Fruit fly (Drosophila melanogaster) whole organism, embryonic: ENCODE results near the gene Mkk4.

Source experiments
- Asciz ChIP-seq: fragments of 200-800 bp; sonication (Bioruptor generic); optimal IDR thresholded peaks from 2 replicates; lab custom pipeline; 2017; ENCODE audit warnings: missing biosample characterization, mild to moderate bottlenecking, missing genetic modification characterization, missing genetic modification reagents
- Atf3 ChIP-seq: fragments of 200-800 bp; sonication (Bioruptor generic); optimal IDR thresholded peaks from 3 replicates; lab custom pipeline; 2016; ENCODE audit warnings: missing biosample characterization, missing genetic modification characterization
- CG11695 ChIP-seq: fragments of 200-800 bp; sonication (Bioruptor generic); IDR thresholded peaks from 3 replicates; pipeline ENCODE4 v1.3.6; 2022; ENCODE audit warnings: missing biosample characterization, missing genetic modification characterization
- CG12071 ChIP-seq: fragments of 200-800 bp; sonication (Bioruptor generic); optimal IDR thresholded peaks from 3 replicates; lab custom pipeline; 2018; ENCODE audit warnings: missing biosample characterization, mild to moderate bottlenecking, missing genetic modification characterization
- CG12299 ChIP-seq: fragments of 200-800 bp; sonication (Bioruptor generic); optimal IDR thresholded peaks from 2 replicates; lab custom pipeline; 2018; ENCODE audit warnings: missing biosample characterization, mild to moderate bottlenecking, missing genetic modification characterization
- CG12659 ChIP-seq: fragments of 200-800 bp; sonication (Bioruptor generic); optimal IDR thresholded peaks from 3 replicates; lab custom pipeline; 2017; ENCODE audit warnings: mild to moderate bottlenecking, missing biosample characterization, missing genetic modification reagents, missing genetic modification characterization
- CG12769 ChIP-seq: fragments of 200-800 bp; sonication (Bioruptor generic); optimal IDR thresholded peaks from 2 replicates; lab custom pipeline; 2019; ENCODE audit warnings: missing biosample characterization, mild to moderate bottlenecking, missing genetic modification characterization, moderate library complexity
- CG13775 ChIP-seq: fragments of 200-800 bp; sonication (Bioruptor generic); optimal IDR thresholded peaks from 3 replicates; lab custom pipeline; 2017; ENCODE audit warnings: missing biosample characterization, mild to moderate bottlenecking, missing genetic modification characterization
- CG14050 ChIP-seq: fragments of 200-800 bp; sonication (Bioruptor generic); IDR thresholded peaks from 3 replicates; pipeline ENCODE4 v1.3.6; 2022; ENCODE audit warnings: missing biosample characterization, missing genetic modification characterization
- CG1792 ChIP-seq: fragments of 200-800 bp; sonication (Bioruptor generic); optimal IDR thresholded peaks from 2 replicates; lab custom pipeline; 2016; ENCODE audit warnings: missing biosample characterization, missing genetic modification characterization
- CG18476 ChIP-seq: fragments of 200-800 bp; sonication (Bioruptor generic); optimal IDR thresholded peaks from 2 replicates; lab custom pipeline; 2016; ENCODE audit warnings: missing biosample characterization, mild to moderate bottlenecking, missing genetic modification characterization
- CG31388 ChIP-seq: fragments of 200-800 bp; sonication (Bioruptor generic); optimal IDR thresholded peaks from 2 replicates; lab custom pipeline; 2016; ENCODE audit warnings: missing biosample characterization, missing genetic modification characterization
- CG43689 ChIP-seq: fragments of 200-800 bp; sonication (Bioruptor generic); IDR thresholded peaks from 2 replicates; pipeline ENCODE4 v1.3.6; 2022; ENCODE audit warnings: missing biosample characterization, missing genetic modification characterization
- CG4707 ChIP-seq: fragments of 200-800 bp; sonication (Bioruptor generic); optimal IDR thresholded peaks from 2 replicates; lab custom pipeline; 2018; ENCODE audit warnings: missing biosample characterization, mild to moderate bottlenecking, missing genetic modification characterization, moderate library complexity
- CG4730 ChIP-seq: fragments of 200-800 bp; sonication (Bioruptor generic); IDR thresholded peaks from 2 replicates; pipeline ENCODE4 v1.3.6; 2022; ENCODE audit warnings: missing biosample characterization, missing genetic modification characterization
- CG8944 ChIP-seq: fragments of 200-800 bp; sonication (Bioruptor generic); optimal IDR thresholded peaks from 3 replicates; lab custom pipeline; 2016; ENCODE audit warnings: missing biosample characterization, missing genetic modification characterization
- CG9876 ChIP-seq: fragments of 200-800 bp; sonication (Bioruptor generic); optimal IDR thresholded peaks from 2 replicates; lab custom pipeline; 2016; ENCODE audit warnings: missing biosample characterization, missing genetic modification characterization
- D19A ChIP-seq: fragments of 200-800 bp; optimal IDR thresholded peaks from 3 replicates; lab custom pipeline; 2019; ENCODE audit warnings: missing biosample characterization, mild to moderate bottlenecking, missing genetic modification characterization, moderate library complexity
- Dfd ChIP-seq, 2 experiments: fragments of >200 bp; optimal IDR thresholded peaks; 2 replicates each; lab custom pipeline; 2017; ENCODE audit warnings: missing biosample characterization in 2 of 2, missing genetic modification characterization in 2 of 2
- Doc3 ChIP-seq: fragments of 200-800 bp; sonication (Bioruptor generic); IDR thresholded peaks from 3 replicates; pipeline ENCODE4 v1.3.6; 2022; ENCODE audit warnings: missing biosample characterization, missing genetic modification characterization; ENCODE audit not compliant: partially characterized antibody
- Fer2 ChIP-seq: fragments of 200-800 bp; sonication (Bioruptor generic); optimal IDR thresholded peaks from 2 replicates; lab custom pipeline; 2018; ENCODE audit warnings: missing biosample characterization, mild to moderate bottlenecking, missing genetic modification characterization, moderate library complexity
- Gsc ChIP-seq: fragments of 200-800 bp; sonication (Bioruptor generic); IDR thresholded peaks from 2 replicates; pipeline ENCODE4 v1.3.6; 2022; ENCODE audit warnings: missing biosample characterization, missing genetic modification characterization
- HLH54F ChIP-seq: fragments of 200-800 bp; sonication (Bioruptor generic); optimal IDR thresholded peaks from 3 replicates; lab custom pipeline; 2016; ENCODE audit warnings: missing biosample characterization, missing genetic modification characterization
- Hand ChIP-seq: fragments of 200-800 bp; sonication (Bioruptor generic); optimal IDR thresholded peaks from 2 replicates; lab custom pipeline; 2017; ENCODE audit warnings: mild to moderate bottlenecking, missing biosample characterization, missing genetic modification reagents, missing genetic modification characterization
- MBD-R2 ChIP-seq: fragments of 200-800 bp; sonication (Bioruptor generic); IDR thresholded peaks from 2 replicates; pipeline ENCODE4 v1.3.6; 2022; ENCODE audit warnings: missing biosample characterization, missing genetic modification characterization
- NC2β ChIP-seq: fragments of 200-800 bp; sonication (Bioruptor generic); optimal IDR thresholded peaks from 2 replicates; lab custom pipeline; 2016; ENCODE audit warnings: missing biosample characterization, missing genetic modification characterization
- Nf-YA ChIP-seq: fragments of 200-800 bp; sonication (Bioruptor generic); IDR thresholded peaks from 2 replicates; pipeline ENCODE4 v1.3.6; 2022; ENCODE audit warnings: missing biosample characterization, missing genetic modification characterization
- Oli ChIP-seq: fragments of 200-800 bp; sonication (Bioruptor generic); optimal IDR thresholded peaks from 2 replicates; lab custom pipeline; 2018; ENCODE audit warnings: missing biosample characterization, mild to moderate bottlenecking, missing genetic modification characterization, moderate library complexity
- Side ChIP-seq: fragments of 200-800 bp; sonication (Bioruptor generic); optimal IDR thresholded peaks from 2 replicates; lab custom pipeline; 2016; ENCODE audit warnings: missing biosample characterization, missing genetic modification characterization
- ac ChIP-seq: fragments of 200-800 bp; sonication (Bioruptor generic); optimal IDR thresholded peaks from 3 replicates; lab custom pipeline; 2017; ENCODE audit warnings: missing biosample characterization, mild to moderate bottlenecking, missing genetic modification characterization
- ato ChIP-seq: fragments of 200-800 bp; sonication (Bioruptor generic); IDR thresholded peaks from 2 replicates; pipeline ENCODE4 v1.3.6; 2022; ENCODE audit warnings: missing biosample characterization, missing genetic modification characterization; ENCODE audit not compliant: partially characterized antibody
- bsh ChIP-seq, 2 experiments: fragments of 200-800 bp; sonication (Bioruptor generic); optimal IDR thresholded peaks; 2 replicates each; lab custom pipeline; 2017 to 2018; ENCODE audit warnings: mild to moderate bottlenecking in 2 of 2, missing biosample characterization in 2 of 2, missing genetic modification characterization in 2 of 2, moderate library complexity in 1 of 2
- cad ChIP-seq: fragments of >200 bp; optimal IDR thresholded peaks from 2 replicates; lab custom pipeline; 2017; ENCODE audit warnings: missing biosample characterization, missing genetic modification characterization
- cas ChIP-seq: fragments of 200-800 bp; sonication (Bioruptor generic); IDR thresholded peaks from 2 replicates; pipeline ENCODE4 v1.3.6; 2022; ENCODE audit warnings: missing biosample characterization, missing genetic modification characterization
- croc ChIP-seq: fragments of 200-800 bp; sonication (Bioruptor generic); conservative IDR thresholded peaks from 3 replicates; pipeline ENCODE4 v1.3.6; 2022; ENCODE audit warnings: missing biosample characterization, missing genetic modification characterization
- da ChIP-seq: fragments of 200-800 bp; sonication (Bioruptor generic); optimal IDR thresholded peaks from 2 replicates; lab custom pipeline; 2016; ENCODE audit warnings: missing biosample characterization, missing genetic modification characterization
- eyg ChIP-seq: fragments of 200-800 bp; sonication (Bioruptor generic); optimal IDR thresholded peaks from 3 replicates; lab custom pipeline; 2016; ENCODE audit warnings: missing biosample characterization, missing genetic modification characterization
- fd3F ChIP-seq: fragments of 200-800 bp; sonication (Bioruptor generic); optimal IDR thresholded peaks from 2 replicates; lab custom pipeline; 2018; ENCODE audit warnings: missing biosample characterization, mild to moderate bottlenecking, missing genetic modification characterization, moderate library complexity
- gro ChIP-seq: fragments of 200-800 bp; sonication (Bioruptor generic); optimal IDR thresholded peaks from 2 replicates; lab custom pipeline; 2016; ENCODE audit warnings: missing biosample characterization, missing genetic modification characterization
- h ChIP-seq: fragments of >200 bp; optimal IDR thresholded peaks from 2 replicates; lab custom pipeline; 2017
- hbn ChIP-seq: fragments of 200-800 bp; sonication (Bioruptor generic); IDR thresholded peaks from 2 replicates; pipeline ENCODE4 v1.3.6; 2022; ENCODE audit warnings: missing biosample characterization, missing genetic modification characterization; ENCODE audit not compliant: partially characterized antibody
- knrl ChIP-seq: fragments of 200-800 bp; sonication (Bioruptor generic); IDR thresholded peaks from 3 replicates; pipeline ENCODE4 v1.3.6; 2022; ENCODE audit warnings: missing biosample characterization, missing genetic modification characterization; ENCODE audit not compliant: partially characterized antibody
- maf-S ChIP-seq: fragments of 200-800 bp; sonication (Bioruptor generic); optimal IDR thresholded peaks from 2 replicates; lab custom pipeline; 2016; ENCODE audit warnings: missing biosample characterization, missing genetic modification characterization
- mirr ChIP-seq: fragments of 200-800 bp; sonication (Bioruptor generic); optimal IDR thresholded peaks from 3 replicates; lab custom pipeline; 2018; ENCODE audit warnings: missing biosample characterization, mild to moderate bottlenecking, missing genetic modification characterization
- onecut ChIP-seq: fragments of 200-800 bp; sonication (Bioruptor generic); IDR thresholded peaks from 2 replicates; pipeline ENCODE4 v1.3.6; 2022; ENCODE audit warnings: missing biosample characterization, missing genetic modification characterization
- pan ChIP-seq, 4 experiments: fragments of >200 bp in 3 of 4; fragments of 200-800 bp in 1 of 4; sonication (Bioruptor generic) in 1 of 4; optimal IDR thresholded peaks in 3 of 4; IDR thresholded peaks in 1 of 4; 2 replicates each; pipeline versions ENCODE4 v1.3.6 to Lab custom; 2017 to 2022; ENCODE audit warnings: missing biosample characterization in 2 of 4, missing genetic modification characterization in 2 of 4, mixed read lengths in 1 of 4
- pzg ChIP-seq: fragments of 200-800 bp; sonication (Bioruptor generic); optimal IDR thresholded peaks from 3 replicates; lab custom pipeline; 2018; ENCODE audit warnings: missing biosample characterization, mild to moderate bottlenecking, missing genetic modification characterization, moderate library complexity
- rib ChIP-seq: fragments of 200-800 bp; sonication (Bioruptor generic); IDR thresholded peaks from 2 replicates; pipeline ENCODE4 v1.3.6; 2022; ENCODE audit warnings: missing biosample characterization, missing genetic modification characterization
- ro ChIP-seq: fragments of 200-800 bp; sonication (Bioruptor generic); IDR thresholded peaks from 2 replicates; pipeline ENCODE4 v1.3.6; 2022; ENCODE audit warnings: missing biosample characterization, missing genetic modification characterization
- slou ChIP-seq: fragments of 200-800 bp; sonication (Bioruptor generic); optimal IDR thresholded peaks from 3 replicates; lab custom pipeline; 2016; ENCODE audit warnings: missing biosample characterization, missing genetic modification characterization
- zfh2 ChIP-seq: fragments of 200-800 bp; sonication (Bioruptor generic); optimal IDR thresholded peaks from 2 replicates; lab custom pipeline; 2016; ENCODE audit warnings: missing biosample characterization, missing genetic modification characterization

Gene Mkk4

DNA sequence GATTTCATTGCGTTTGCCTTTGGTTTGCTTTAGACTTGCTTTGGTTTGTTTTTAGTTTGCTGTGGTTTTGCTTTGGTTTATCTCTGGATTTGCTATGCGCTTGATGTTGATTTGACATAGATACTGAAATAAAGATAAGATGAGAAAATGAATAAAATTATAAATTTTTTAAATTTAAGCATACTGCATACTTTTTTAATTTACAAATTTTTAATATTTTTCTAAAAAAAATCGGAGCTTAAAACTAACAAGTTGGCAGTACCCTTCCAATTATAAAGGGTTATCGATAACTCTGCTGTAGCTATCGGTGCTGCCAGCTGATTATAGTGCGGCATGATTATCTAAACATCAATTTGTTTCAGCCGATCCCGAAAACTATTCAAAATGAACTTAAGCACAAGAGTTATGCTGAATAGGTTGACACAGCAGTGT, 23.2 kb upstream of the Mkk4 start, which contains the start of gene mRpL19 (continued):
- TF ChIP-seq gro (GFP tag; lab: Kevin White, UChicago): peak; percentile 11
- TF ChIP-seq Asciz (GFP tag; lab: Kevin White, UChicago): no peak
- TF ChIP-seq pan (optimal IDR thresholded peaks at IDR 0.05; lab: Kevin White, UChicago): no peak
- no peak for TF ChIP-seq pan (GFP tag; optimal IDR thresholded peaks at IDR 0.05 in 1 of 2, IDR thresholded peaks at IDR 0.05 in 1 of 2)
- TF ChIP-seq MBD-R2 (GFP tag; lab: Robert Waterston, UW): peak; percentile 84
- TF ChIP-seq onecut: no peak
- no peak for TF ChIP-seq CG13775
- peak; percentile 17 for TF ChIP-seq CG18476 (GFP tag; lab: Kevin White, UChicago)
- TF ChIP-seq slou (GFP tag; lab: Kevin White, UChicago): no peak
- no peak for TF ChIP-seq maf-S (GFP tag; lab: Kevin White, UChicago)
- TF ChIP-seq ro: no peak
- TF ChIP-seq ac (GFP tag; lab: Kevin White, UChicago): no peak
- peak; percentile 64 for TF ChIP-seq D19A (tag; lab: Kevin White, UChicago)
- TF ChIP-seq Hand (GFP tag; lab: Kevin White, UChicago): peak; percentile 32
- TF ChIP-seq CG14050 (GFP tag; lab: Robert Waterston, UW): no peak; the same call in 2 of the 3 replicates
- TF ChIP-seq bsh (GFP tag; optimal IDR thresholded peaks at IDR 0.05; lab: Kevin White, UChicago): peak in 1 of 2 experiments; percentile 38
- TF ChIP-seq ato: peak; percentile 53; the same call in 1 of the 2 replicates
- no peak for TF ChIP-seq da (GFP tag; lab: Kevin White, UChicago)
- TF ChIP-seq CG12071: no peak
- TF ChIP-seq h (lab: Kevin White, UChicago): no peak
- no peak for TF ChIP-seq croc
- TF ChIP-seq CG8944 (GFP tag; lab: Kevin White, UChicago): no peak
- no peak for TF ChIP-seq Gsc (GFP tag; lab: Robert Waterston, UW)
- TF ChIP-seq CG9876 (GFP tag; lab: Kevin White, UChicago): no peak
- TF ChIP-seq CG12299 (tag; lab: Kevin White, UChicago): peak; percentile 58
- TF ChIP-seq CG11695 (GFP tag; lab: Robert Waterston, UW): peak; percentile 34; the same call in 1 of the 3 replicates
- TF ChIP-seq Oli (tag; lab: Kevin White, UChicago): no peak
- TF ChIP-seq mirr: no peak
- TF ChIP-seq CG31388: no peak
- TF ChIP-seq CG1792 (GFP tag; lab: Kevin White, UChicago): no peak
- TF ChIP-seq Doc3 (GFP tag; lab: Robert Waterston, UW): peak; percentile 39; the same call in 2 of the 3 replicates
- TF ChIP-seq Side: no peak
- no peak for TF ChIP-seq Nf-YA (GFP tag; lab: Robert Waterston, UW)
- TF ChIP-seq Atf3: no peak
- TF ChIP-seq fd3F: no peak
- no peak for TF ChIP-seq cas (GFP tag; lab: Robert Waterston, UW)
- TF ChIP-seq CG12659 (GFP tag; lab: Kevin White, UChicago): peak; percentile 62
- TF ChIP-seq CG12769 (tag; lab: Kevin White, UChicago): no peak
- TF ChIP-seq hbn (GFP tag; lab: Robert Waterston, UW): no peak; the same call in 1 of the 2 replicates
- peak; percentile 26; the same call in 1 of the 3 replicates for TF ChIP-seq knrl (GFP tag; lab: Robert Waterston, UW)
- TF ChIP-seq NC2β (GFP tag; lab: Kevin White, UChicago): no peak
- TF ChIP-seq CG4707: no peak
- no peak for TF ChIP-seq eyg (GFP tag; lab: Kevin White, UChicago)
- peak; percentile 22 for TF ChIP-seq Fer2 (tag; lab: Kevin White, UChicago)
- TF ChIP-seq CG4730: no peak
- TF ChIP-seq zfh2 (GFP tag; lab: Kevin White, UChicago): no peak
- TF ChIP-seq cad (GFP tag; lab: Kevin White, UChicago): no peak
- no peak for TF ChIP-seq HLH54F (GFP tag; lab: Kevin White, UChicago)
- no peak for TF ChIP-seq CG43689
- no peak for TF ChIP-seq Dfd (GFP tag; optimal IDR thresholded peaks at IDR 0.05; lab: Kevin White, UChicago)
- TF ChIP-seq rib (GFP tag; lab: Robert Waterston, UW): no peak
- TF ChIP-seq pzg (GFP tag; lab: Kevin White, UChicago): peak; percentile 48
